In genomic region chr2L:3472242-3472641, dm6 we compare ENCODE assay signal across 1 fruit fly cellular context.
TF ChIP-seq lines count a peak whose summit lies in the region.

Gene Pgant4 (plus strand): TSS chr2L:3472603.

TF ChIP-seq in whole organism, embryonic, 481 proteins besides CTCF, POLR2A, EP300 and RAD21 (continued from another document):
- TF ChIP-seq B-H2 (GFP tag; optimal IDR thresholded peaks at IDR 0.05; lab: Kevin White, UChicago) (peak; percentile 43), CG14965 (GFP tag; optimal IDR thresholded peaks at IDR 0.05; lab: Kevin White, UChicago; ENCODE audit: borderline replicate concordance) (no peak), cg (GFP tag; optimal IDR thresholded peaks at IDR 0.05; lab: Kevin White, UChicago) (no peak), jing (GFP tag; optimal IDR thresholded peaks at IDR 0.05; lab: Kevin White, UChicago) (no peak), fd64A (GFP tag; optimal IDR thresholded peaks at IDR 0.05; lab: Kevin White, UChicago) (no peak), CG7963 (GFP tag; IDR thresholded peaks at IDR 0.05; lab: Robert Waterston, UW; ENCODE audit: partially characterized antibody) (no peak), insv (GFP tag; optimal IDR thresholded peaks at IDR 0.05; lab: Kevin White, UChicago) (peak in 1 of 2 experiments; percentile 49)
